Fruit fly (Drosophila melanogaster) whole organism, prepupa: Measurements from ENCODE around the gene Acp36DE.

Experiments
- Blimp-1 ChIP-seq: fragments of 200-800 bp; sonication (Bioruptor generic); optimal IDR thresholded peaks from 3 replicates; lab custom pipeline; 2017; ENCODE audit warnings: missing biosample characterization, missing genetic modification characterization, mild to moderate bottlenecking, moderate library complexity, missing genetic modification reagents
- CG10631 ChIP-seq: fragments of 200-800 bp; sonication (Bioruptor generic); optimal IDR thresholded peaks from 2 replicates; lab custom pipeline; 2016; ENCODE audit warnings: missing biosample characterization, missing genetic modification characterization
- CG10669 ChIP-seq: fragments of 200-800 bp; sonication (Bioruptor generic); optimal IDR thresholded peaks from 3 replicates; lab custom pipeline; 2018; ENCODE audit warnings: missing biosample characterization, mild to moderate bottlenecking, missing genetic modification characterization, moderate library complexity
- CG11294 ChIP-seq: fragments of 200-800 bp; sonication (Bioruptor generic); IDR thresholded peaks from 2 replicates; pipeline ENCODE4 v1.3.6; 2022; ENCODE audit warnings: missing biosample characterization, missing genetic modification characterization
- CG11762 ChIP-seq: fragments of 200-800 bp; sonication (Bioruptor generic); optimal IDR thresholded peaks from 3 replicates; lab custom pipeline; 2016; ENCODE audit warnings: missing biosample characterization, missing genetic modification characterization; ENCODE audit not compliant: insufficient read depth
- CG11902 ChIP-seq: fragments of 200-800 bp; sonication (Bioruptor generic); optimal IDR thresholded peaks from 3 replicates; lab custom pipeline; 2016; ENCODE audit warnings: missing biosample characterization, missing genetic modification characterization
- CG15336 ChIP-seq: fragments of 200-800 bp; sonication (Bioruptor generic); IDR thresholded peaks from 2 replicates; pipeline ENCODE4 v1.3.6; 2022; ENCODE audit warnings: missing biosample characterization, missing genetic modification characterization
- CG1621 ChIP-seq: fragments of 200-800 bp; sonication (Bioruptor generic); optimal IDR thresholded peaks from 3 replicates; lab custom pipeline; 2018; ENCODE audit warnings: missing biosample characterization, mild to moderate bottlenecking, missing genetic modification characterization
- CG16779 ChIP-seq: fragments of 200-800 bp; sonication (Bioruptor generic); optimal IDR thresholded peaks from 3 replicates; lab custom pipeline; 2017; ENCODE audit warnings: missing biosample characterization, mild to moderate bottlenecking, missing genetic modification characterization
- CG31627 ChIP-seq: fragments of 200-800 bp; sonication (Bioruptor generic); optimal IDR thresholded peaks from 3 replicates; lab custom pipeline; 2016; ENCODE audit warnings: missing biosample characterization, missing genetic modification characterization
- CG32006 ChIP-seq: fragments of 200-800 bp; sonication (Bioruptor generic); optimal IDR thresholded peaks from 3 replicates; lab custom pipeline; 2017; ENCODE audit warnings: missing biosample characterization, mild to moderate bottlenecking, missing genetic modification characterization
- CG34406 ChIP-seq: fragments of 200-800 bp; sonication (Bioruptor generic); optimal IDR thresholded peaks from 3 replicates; lab custom pipeline; 2016; ENCODE audit warnings: missing biosample characterization, missing genetic modification characterization
- CG3919 ChIP-seq: fragments of 200-800 bp; sonication (Bioruptor generic); optimal IDR thresholded peaks from 3 replicates; lab custom pipeline; 2016; ENCODE audit warnings: missing biosample characterization, missing genetic modification characterization
- CG4318 ChIP-seq: fragments of 200-800 bp; sonication (Bioruptor generic); optimal IDR thresholded peaks from 3 replicates; lab custom pipeline; 2017; ENCODE audit warnings: missing biosample characterization, mild to moderate bottlenecking, missing genetic modification characterization
- CG6163 ChIP-seq: fragments of 200-800 bp; sonication (Bioruptor generic); IDR thresholded peaks from 3 replicates; pipeline ENCODE4 v1.3.6; 2022; ENCODE audit warnings: missing biosample characterization, missing genetic modification characterization
- CG6276 ChIP-seq: fragments of 200-800 bp; sonication (Bioruptor generic); optimal IDR thresholded peaks from 2 replicates; lab custom pipeline; 2017; ENCODE audit warnings: missing biosample characterization, mild to moderate bottlenecking, missing genetic modification characterization
- CG6792 ChIP-seq: fragments of 200-800 bp; sonication (Bioruptor generic); optimal IDR thresholded peaks from 3 replicates; lab custom pipeline; 2016; ENCODE audit warnings: missing biosample characterization, missing genetic modification characterization
- CG6854 ChIP-seq: fragments of 200-800 bp; sonication (Bioruptor generic); optimal IDR thresholded peaks from 2 replicates; lab custom pipeline; 2017; ENCODE audit warnings: missing biosample characterization, mild to moderate bottlenecking, missing genetic modification characterization
- CG7368 ChIP-seq: fragments of 200-800 bp; sonication (Bioruptor generic); optimal IDR thresholded peaks from 3 replicates; lab custom pipeline; 2016; ENCODE audit warnings: missing biosample characterization, missing genetic modification characterization
- CG8119 ChIP-seq: fragments of 200-800 bp; sonication (Bioruptor generic); IDR thresholded peaks from 3 replicates; pipeline ENCODE4 v1.3.6; 2022; ENCODE audit warnings: missing biosample characterization, missing genetic modification characterization
- CG8319 ChIP-seq: fragments of 200-800 bp; sonication (Bioruptor generic); optimal IDR thresholded peaks from 3 replicates; lab custom pipeline; 2016; ENCODE audit warnings: missing biosample characterization, missing genetic modification characterization
- CG8632 ChIP-seq: fragments of 200-800 bp; sonication (Bioruptor generic); optimal IDR thresholded peaks from 3 replicates; lab custom pipeline; 2016; ENCODE audit warnings: missing biosample characterization, missing genetic modification characterization
- Eip75B ChIP-seq: fragments of 200-800 bp; sonication (Bioruptor generic); optimal IDR thresholded peaks from 3 replicates; lab custom pipeline; 2016; ENCODE audit warnings: missing biosample characterization, missing genetic modification characterization
- Eip93F ChIP-seq: fragments of 200-800 bp; sonication (Bioruptor generic); optimal IDR thresholded peaks from 2 replicates; lab custom pipeline; 2016; ENCODE audit warnings: missing biosample characterization, mild to moderate bottlenecking, missing genetic modification characterization
- Ets96B ChIP-seq: fragments of 200-800 bp; optimal IDR thresholded peaks from 2 replicates; lab custom pipeline; 2019; ENCODE audit warnings: missing biosample characterization, mild to moderate bottlenecking, missing genetic modification characterization, moderate library complexity
- Hr38 ChIP-seq: sonication (Bioruptor generic); optimal IDR thresholded peaks from 2 replicates; lab custom pipeline; 2016; ENCODE audit warnings: missing biosample characterization, missing genetic modification characterization
- Hr39 ChIP-seq: fragments of 200-800 bp; sonication (Bioruptor generic); optimal IDR thresholded peaks from 2 replicates; lab custom pipeline; 2016; ENCODE audit warnings: missing biosample characterization, missing genetic modification characterization
- Hr4 ChIP-seq: fragments of 200-800 bp; sonication (Bioruptor generic); optimal IDR thresholded peaks from 3 replicates; lab custom pipeline; 2016; ENCODE audit warnings: missing biosample characterization, missing genetic modification characterization
- Met ChIP-seq: fragments of 200-800 bp; sonication (Bioruptor generic); optimal IDR thresholded peaks from 3 replicates; lab custom pipeline; 2016; ENCODE audit warnings: missing biosample characterization, missing genetic modification characterization
- OdsH ChIP-seq: fragments of 200-800 bp; sonication (Bioruptor generic); optimal IDR thresholded peaks from 3 replicates; lab custom pipeline; 2016; ENCODE audit warnings: missing biosample characterization, missing genetic modification characterization
- Smox ChIP-seq: fragments of 200-800 bp; sonication (Bioruptor generic); optimal IDR thresholded peaks from 3 replicates; lab custom pipeline; 2016; ENCODE audit warnings: missing biosample characterization, missing genetic modification characterization
- Sox102F ChIP-seq: fragments of 200-800 bp; sonication (Bioruptor generic); optimal IDR thresholded peaks from 2 replicates; lab custom pipeline; 2016; ENCODE audit warnings: missing biosample characterization, mild to moderate bottlenecking, missing genetic modification characterization
- Sox15 ChIP-seq: fragments of 200-800 bp; sonication (Bioruptor generic); optimal IDR thresholded peaks from 3 replicates; lab custom pipeline; 2016; ENCODE audit warnings: missing biosample characterization, missing genetic modification characterization
- achi ChIP-seq: fragments of 200-800 bp; sonication (Bioruptor generic); optimal IDR thresholded peaks from 3 replicates; lab custom pipeline; 2016; ENCODE audit warnings: missing biosample characterization, missing genetic modification characterization
- dac ChIP-seq: fragments of 200-800 bp; sonication (Bioruptor generic); optimal IDR thresholded peaks from 2 replicates; lab custom pipeline; 2017; ENCODE audit warnings: missing biosample characterization, mild to moderate bottlenecking, missing genetic modification characterization
- eg ChIP-seq: fragments of 200-800 bp; sonication (Bioruptor generic); IDR thresholded peaks from 3 replicates; pipeline ENCODE4 v1.3.6; 2022; ENCODE audit warnings: missing biosample characterization, missing genetic modification characterization
- esn ChIP-seq: fragments of 200-800 bp; sonication (Bioruptor generic); optimal IDR thresholded peaks from 2 replicates; lab custom pipeline; 2016; ENCODE audit warnings: missing biosample characterization, mild to moderate bottlenecking, missing genetic modification characterization, moderate library complexity
- fd59A ChIP-seq: fragments of 200-800 bp; sonication (Bioruptor generic); optimal IDR thresholded peaks from 2 replicates; lab custom pipeline; 2017; ENCODE audit warnings: missing biosample characterization, mild to moderate bottlenecking, missing genetic modification characterization, missing genetic modification reagents
- fd85E ChIP-seq: fragments of 200-800 bp; sonication (Bioruptor generic); optimal IDR thresholded peaks from 3 replicates; lab custom pipeline; 2016; ENCODE audit warnings: missing biosample characterization, missing genetic modification characterization
- fkh ChIP-seq: fragments of 200-800 bp; sonication (Bioruptor generic); optimal IDR thresholded peaks from 3 replicates; lab custom pipeline; 2017; ENCODE audit warnings: missing biosample characterization, mild to moderate bottlenecking, missing genetic modification characterization, moderate library complexity
- lz ChIP-seq: fragments of 200-800 bp; sonication (Bioruptor generic); optimal IDR thresholded peaks from 3 replicates; lab custom pipeline; 2016; ENCODE audit warnings: missing biosample characterization, missing genetic modification characterization
- net ChIP-seq: fragments of 200-800 bp; sonication (Bioruptor generic); optimal IDR thresholded peaks from 3 replicates; lab custom pipeline; 2016; ENCODE audit warnings: missing biosample characterization, missing genetic modification characterization
- pdm3 ChIP-seq: fragments of 200-800 bp; sonication (Bioruptor generic); optimal IDR thresholded peaks from 3 replicates; lab custom pipeline; 2016; ENCODE audit warnings: missing biosample characterization, missing genetic modification characterization
- salr ChIP-seq, 2 experiments: fragments of 200-800 bp; sonication (Bioruptor generic); optimal IDR thresholded peaks; 3 replicates each; lab custom pipeline; 2016 to 2018; ENCODE audit warnings: missing biosample characterization in 2 of 2, missing genetic modification characterization in 2 of 2, mild to moderate bottlenecking in 1 of 2
- spab ChIP-seq: fragments of 200-800 bp; sonication (Bioruptor generic); optimal IDR thresholded peaks from 2 replicates; lab custom pipeline; 2017; ENCODE audit warnings: missing biosample characterization, mild to moderate bottlenecking, missing genetic modification characterization, missing genetic modification reagents
- ss ChIP-seq, 2 experiments: fragments of 200-800 bp; sonication (Bioruptor generic); optimal IDR thresholded peaks; 2 replicates in 1 of 2; 3 replicates in 1 of 2; lab custom pipeline; 2017 to 2018; ENCODE audit warnings: mild to moderate bottlenecking in 2 of 2, missing biosample characterization in 2 of 2, missing genetic modification characterization in 2 of 2, moderate library complexity in 1 of 2
- svp ChIP-seq: fragments of 200-800 bp; sonication (Bioruptor generic); peaks from one replicate; lab custom pipeline; 2016; ENCODE audit warnings: missing biosample characterization, missing genetic modification characterization
- vri ChIP-seq: fragments of 200-800 bp; sonication (Bioruptor generic); optimal IDR thresholded peaks from 3 replicates; lab custom pipeline; 2016; ENCODE audit warnings: missing biosample characterization, mild to moderate bottlenecking, missing genetic modification characterization

Acp36DE gene

dm6 chr2L:18377109-18377508 is 18.3 kb upstream of the Acp36DE start (continued):
- peak; percentile 23 for TF ChIP-seq CG10669 (GFP tag; lab: Kevin White, UChicago)
- TF ChIP-seq CG34406 (GFP tag; lab: Kevin White, UChicago) = peak; percentile 23
- TF ChIP-seq CG4318 (GFP tag; lab: Kevin White, UChicago) = no peak
- peak; percentile 33 for TF ChIP-seq pdm3 (GFP tag; lab: Kevin White, UChicago)
- no peak for TF ChIP-seq fd85E (GFP tag; lab: Kevin White, UChicago)
- TF ChIP-seq CG11902 = no peak
- peak; percentile 7 for TF ChIP-seq CG8319 (GFP tag; lab: Kevin White, UChicago)
- peak; percentile 22 for TF ChIP-seq CG6792
- peak; percentile 38 for TF ChIP-seq Hr4 (GFP tag; lab: Kevin White, UChicago)
- TF ChIP-seq CG7368 = no peak
- no peak for TF ChIP-seq CG11294
- no peak for TF ChIP-seq CG6854 (GFP tag; lab: Kevin White, UChicago)
- peak; percentile 33 for TF ChIP-seq Eip75B (GFP tag; lab: Kevin White, UChicago)
- TF ChIP-seq Met (GFP tag; lab: Kevin White, UChicago) = peak; percentile 57
- TF ChIP-seq Sox102F = peak; percentile 65
- TF ChIP-seq salr (GFP tag; optimal IDR thresholded peaks at IDR 0.05; lab: Kevin White, UChicago) = no peak

- TF ChIP-seq CG32006 (GFP tag; lab: Kevin White, UChicago) = peak; percentile 65
- TF ChIP-seq CG8119 (GFP tag; lab: Robert Waterston, UW) = peak; percentile 61; the same call in 2 of the 3 replicates
- peak; percentile 64 for TF ChIP-seq Sox102F
- peak; percentile 41 for TF ChIP-seq vri
- peak; percentile 11 for TF ChIP-seq fd85E (GFP tag; lab: Kevin White, UChicago)
- TF ChIP-seq Ets96B (tag; lab: Kevin White, UChicago) = peak; percentile 53
- TF ChIP-seq CG4318 (GFP tag; lab: Kevin White, UChicago) = peak; percentile 9
- peak; percentile 31 for TF ChIP-seq CG6276 (GFP tag; lab: Kevin White, UChicago)
- peak; percentile 55 for TF ChIP-seq CG34406 (GFP tag; lab: Kevin White, UChicago)
- peak; percentile 60 for TF ChIP-seq CG8632 (GFP tag; lab: Kevin White, UChicago)
- peak; percentile 52 for TF ChIP-seq OdsH (GFP tag; lab: Kevin White, UChicago)
- TF ChIP-seq fd59A (GFP tag; lab: Kevin White, UChicago) = peak; percentile 52
- TF ChIP-seq CG10669 (GFP tag; lab: Kevin White, UChicago) = peak; percentile 72
- peak; percentile 57 for TF ChIP-seq Hr4 (GFP tag; lab: Kevin White, UChicago)
- peak; percentile 65 to 68 for TF ChIP-seq ss (GFP tag; optimal IDR thresholded peaks at IDR 0.05; lab: Kevin White, UChicago)
- TF ChIP-seq net (GFP tag; lab: Kevin White, UChicago) = no peak
- peak; percentile 41; the same call in 1 of the 3 replicates for TF ChIP-seq eg (GFP tag; lab: Robert Waterston, UW)
- TF ChIP-seq lz (GFP tag; lab: Kevin White, UChicago) = peak; percentile 58
- TF ChIP-seq CG10631 (GFP tag; lab: Kevin White, UChicago) = peak; percentile 66
- peak; percentile 54; the same call in 2 of the 3 replicates for TF ChIP-seq CG6163 (GFP tag; lab: Robert Waterston, UW)
- peak; percentile 72 for TF ChIP-seq spab (GFP tag; lab: Kevin White, UChicago)
- no peak for TF ChIP-seq Hr38 (GFP tag; lab: Kevin White, UChicago)
- TF ChIP-seq salr (GFP tag; optimal IDR thresholded peaks at IDR 0.05; lab: Kevin White, UChicago) = peak; percentile 17 to 34
- TF ChIP-seq achi (GFP tag; lab: Kevin White, UChicago) = peak; percentile 59
- peak; percentile 36 for TF ChIP-seq Smox (GFP tag; lab: Kevin White, UChicago)
- peak; percentile 52 for TF ChIP-seq Sox15 (GFP tag; lab: Kevin White, UChicago)
- TF ChIP-seq dac (GFP tag; lab: Kevin White, UChicago) = no peak
- TF ChIP-seq Hr39 (GFP tag; lab: Kevin White, UChicago) = peak; percentile 51
- peak; percentile 65 for TF ChIP-seq CG1621 (tag; lab: Kevin White, UChicago)
- TF ChIP-seq CG11762 (GFP tag; lab: Kevin White, UChicago) = peak; percentile 59
- TF ChIP-seq Eip93F (GFP tag; lab: Kevin White, UChicago) = no peak
- TF ChIP-seq Blimp-1 = no peak
- TF ChIP-seq CG6792 = peak; percentile 65
- peak; percentile 68 for TF ChIP-seq CG7368
- peak; percentile 63 for TF ChIP-seq svp (GFP tag; lab: Kevin White, UChicago)
- TF ChIP-seq esn = peak; percentile 72
- peak; percentile 52 for TF ChIP-seq CG15336
- peak; percentile 75 for TF ChIP-seq pdm3 (GFP tag; lab: Kevin White, UChicago)
- TF ChIP-seq CG16779 (tag; lab: Kevin White, UChicago) = no peak
- TF ChIP-seq fkh (GFP tag; lab: Kevin White, UChicago) = no peak
- TF ChIP-seq CG31627 (GFP tag; lab: Kevin White, UChicago) = peak; percentile 54
- peak; percentile 67 for TF ChIP-seq CG3919 (GFP tag; lab: Kevin White, UChicago)
- peak; percentile 55 for TF ChIP-seq Met (GFP tag; lab: Kevin White, UChicago)
Observed at dm6 chr2L:18372079-18372478, 13.3 kb upstream of the Acp36DE start.
